Fruit fly (Drosophila melanogaster): ENCODE results near the gene Cpr64Ac.
A peak's percentile ranks its signal among the peaks of the same experiment; 100 is the strongest.

The Cpr64Ac gene

DNA sequence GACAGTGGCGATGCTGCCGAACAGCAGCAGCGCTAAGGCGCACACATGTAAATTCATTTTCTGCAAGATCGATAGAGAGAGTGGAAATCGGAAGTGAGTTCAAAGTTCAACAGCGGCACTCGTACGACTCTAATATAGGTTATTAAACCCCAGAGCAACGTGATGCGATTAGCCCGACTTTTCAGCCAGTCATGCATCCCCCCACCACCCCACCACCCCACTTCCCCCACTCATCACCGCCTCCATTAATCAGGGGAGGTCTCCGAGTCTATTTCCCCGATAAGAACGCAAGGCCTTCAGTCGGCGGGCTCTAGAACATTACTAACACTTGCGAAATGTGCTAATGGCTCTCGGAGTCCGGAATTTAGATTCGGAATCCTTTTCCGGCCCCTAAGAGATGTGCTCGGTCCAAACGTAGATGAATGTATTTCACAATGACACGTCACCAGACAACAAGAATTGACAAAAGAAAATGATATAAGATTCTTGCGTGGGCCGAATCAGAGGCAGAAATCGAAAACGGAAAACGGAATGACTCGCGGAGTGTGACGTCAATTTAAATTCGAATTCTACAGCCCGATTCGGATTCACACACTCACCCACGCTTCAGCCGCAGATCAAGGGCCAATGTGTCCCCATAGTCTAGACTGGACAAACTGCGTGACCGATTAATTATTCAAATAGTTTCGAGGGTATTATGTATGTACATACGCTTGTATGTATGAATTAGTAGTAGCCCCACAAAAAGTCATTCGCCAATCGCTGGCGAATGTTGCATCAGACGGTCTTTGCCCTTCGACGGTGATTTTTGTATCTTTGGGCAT is 13.1 kb upstream of the Cpr64Ac start:
- TF ChIP-seq Lpt (GFP tag; optimal IDR thresholded peaks at IDR 0.05) (no peak), CG11762 (GFP tag; optimal IDR thresholded peaks at IDR 0.05; ENCODE audit: insufficient read depth) (no peak), svp (GFP tag) (peak; percentile 84), CG7368 (GFP tag; optimal IDR thresholded peaks at IDR 0.05) (no peak), eg (GFP tag; IDR thresholded peaks at IDR 0.05) (0 out of 3 replicates have a peak, but pooled peaks have one; percentile 34), CG6276 (GFP tag; optimal IDR thresholded peaks at IDR 0.05) (peak; percentile 49), Met (GFP tag; optimal IDR thresholded peaks at IDR 0.05) (no peak), CG16779 (tag; optimal IDR thresholded peaks at IDR 0.05) (peak; percentile 15), CG10669 (GFP tag; optimal IDR thresholded peaks at IDR 0.05) (peak; percentile 14), salr (GFP tag; optimal IDR thresholded peaks at IDR 0.05) (no peak), CG11902 (GFP tag; optimal IDR thresholded peaks at IDR 0.05) (no peak), CG15336 (GFP tag; IDR thresholded peaks at IDR 0.05) (peak; percentile 35; the same call in 1 of the 2 replicates), CG6163 (GFP tag; IDR thresholded peaks at IDR 0.05) (0 out of 3 replicates have a peak, but pooled peaks have one; percentile 12), ss (GFP tag; optimal IDR thresholded peaks at IDR 0.05) (peak; percentile 16 to 56), CG6808 (GFP tag; optimal IDR thresholded peaks at IDR 0.05) (peak; percentile 23), acj6 (GFP tag; optimal IDR thresholded peaks at IDR 0.05) (no peak)

DNA sequence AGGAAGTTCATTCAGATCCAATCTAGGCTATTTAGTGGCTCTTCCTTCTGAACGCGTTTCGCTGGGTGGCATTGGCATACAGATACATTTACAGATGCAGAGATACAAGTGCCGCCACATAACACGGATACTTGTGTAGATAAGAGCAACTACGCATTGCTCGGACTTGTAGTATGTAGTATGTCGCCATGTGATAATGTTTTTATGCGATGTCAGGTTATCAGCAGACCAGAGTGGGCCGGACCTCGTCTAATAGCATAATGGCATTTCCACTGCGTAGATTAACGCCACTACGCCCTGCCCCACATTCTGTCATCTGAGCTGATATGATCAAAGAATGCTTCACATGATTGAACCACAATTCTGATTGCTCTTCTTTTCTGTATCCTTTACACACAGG is 9.1 kb upstream of the Cpr64Ac start:
- TF ChIP-seq svp (GFP tag) (peak; percentile 83), fd59A (GFP tag; optimal IDR thresholded peaks at IDR 0.05) (no peak)

DNA sequence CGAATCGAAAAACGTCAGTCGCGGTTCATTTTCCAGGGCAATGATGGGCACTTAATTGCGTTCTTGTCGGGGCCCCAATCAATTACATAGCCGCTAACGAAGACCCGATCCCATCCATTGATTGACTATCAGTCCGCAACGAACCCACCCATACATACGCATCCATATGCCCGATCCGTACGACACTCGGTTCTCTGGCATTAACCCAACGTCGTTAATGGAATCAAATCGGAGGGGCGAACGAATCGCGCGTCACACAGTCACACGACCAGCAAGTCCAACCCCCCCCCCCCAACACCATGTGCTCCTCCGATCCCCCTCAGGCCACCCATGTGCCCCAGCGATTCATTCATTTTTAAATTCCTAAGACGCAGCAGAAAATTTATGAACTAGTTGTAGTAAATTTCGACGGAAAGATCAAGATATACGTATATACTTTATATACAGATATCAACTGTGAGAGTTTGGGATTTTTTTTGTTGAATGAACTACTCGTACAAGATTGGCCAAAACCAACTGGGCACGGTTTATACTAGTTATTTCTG is 8.6 kb upstream of the Cpr64Ac start:
- TF ChIP-seq Eip78C (GFP tag) (peak; percentile 24), CG16779 (tag; optimal IDR thresholded peaks at IDR 0.05) (peak; percentile 40), CG1621 (tag; optimal IDR thresholded peaks at IDR 0.05) (peak; percentile 4), ss (GFP tag; optimal IDR thresholded peaks at IDR 0.05) (peak in 1 of 2 experiments; percentile 10), svp (GFP tag) (peak; percentile 97), CG6276 (GFP tag; optimal IDR thresholded peaks at IDR 0.05) (peak; percentile 27), esn (GFP tag; optimal IDR thresholded peaks at IDR 0.05) (no peak), CG10631 (GFP tag; optimal IDR thresholded peaks at IDR 0.05) (no peak), Gug (GFP tag; IDR thresholded peaks at IDR 0.05) (no peak), CG6808 (GFP tag; optimal IDR thresholded peaks at IDR 0.05) (peak; percentile 3), CG11294 (GFP tag; IDR thresholded peaks at IDR 0.05) (no peak), dsx (GFP tag; optimal IDR thresholded peaks at IDR 0.05; ENCODE audit: poor library complexity, severe bottlenecking) (peak; percentile 16), net (GFP tag; optimal IDR thresholded peaks at IDR 0.05) (no peak)

DNA sequence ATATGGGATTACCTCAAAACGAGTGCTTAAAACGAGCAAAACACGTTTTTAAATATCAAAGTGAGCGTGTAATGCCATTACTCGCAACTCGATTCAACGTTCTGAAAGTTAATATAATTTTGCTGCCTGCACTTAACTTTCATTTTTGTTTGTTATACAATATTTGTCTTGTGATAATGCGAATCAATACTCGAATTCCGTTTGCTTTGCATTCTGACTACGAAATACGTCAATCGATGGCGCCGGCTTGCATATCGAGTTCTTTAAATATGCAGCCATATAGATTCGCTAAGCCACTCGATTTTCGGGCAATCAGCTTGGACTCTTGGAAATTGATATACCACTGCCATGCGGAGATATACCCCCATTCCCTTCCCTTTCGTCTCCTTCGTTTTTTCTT is 8.0 kb upstream of the Cpr64Ac start:
- TF ChIP-seq CG6854 (GFP tag; optimal IDR thresholded peaks at IDR 0.05) (no peak), vri (GFP tag; optimal IDR thresholded peaks at IDR 0.05) (peak; percentile 77), Blimp-1 (GFP tag; optimal IDR thresholded peaks at IDR 0.05) (peak; percentile 41), Sox102F (GFP tag; optimal IDR thresholded peaks at IDR 0.05) (peak; percentile 16)
